Worm (Caenorhabditis elegans) whole organism, late embryonic: Measurements from ENCODE around the gene F02C12.3.

Experiments used
- ama-1 ChIP-seq: fragments of 150-350 bp; optimal IDR thresholded peaks from 2 replicates; lab custom pipeline; 2014
- dve-1 ChIP-seq: sonication (generic microtip); optimal IDR thresholded peaks from 2 replicates; lab custom pipeline; 2017; ENCODE audit warnings: antibody characterized with exemption, mild to moderate bottlenecking, missing genetic modification characterization, missing compliant biosample characterization
- eyg-1 ChIP-seq: sonication (generic microtip); optimal IDR thresholded peaks from 2 replicates; lab custom pipeline; 2016; ENCODE audit warnings: missing genotype, missing genetic modification characterization, missing compliant biosample characterization
- gmeb-2 ChIP-seq: sonication (generic microtip); optimal IDR thresholded peaks from 2 replicates; lab custom pipeline; 2016; ENCODE audit warnings: missing genetic modification characterization, inconsistent platforms, missing compliant biosample characterization
- pha-4 ChIP-seq: fragments of 150-350 bp; optimal IDR thresholded peaks from 2 replicates; lab custom pipeline; 2018; ENCODE audit warnings: missing biosample characterization, missing genetic modification reagents, missing genetic modification characterization

ce11 chrX:13415722-13416121 lies 18.9 kb downstream of the F02C12.3 start, which contains the start of gene C29F7.2:
- TF ChIP-seq pha-4 (tag; lab: Kevin White, UChicago) (no peak), dve-1 (tag; lab: Kevin White, UChicago) (no peak), ama-1 (no peak), gmeb-2 (tag; lab: Kevin White, UChicago) (no peak), eyg-1 (tag; lab: Kevin White, UChicago) (no peak)
